Worm (Caenorhabditis elegans): ENCODE data around the gene M01F1.4.

- TF ChIP-seq unc-39 (tag; optimal IDR thresholded peaks at IDR 0.05), result no peak
- no peak for TF ChIP-seq nhr-25 (tag; optimal IDR thresholded peaks at IDR 0.05)
- no peak for TF ChIP-seq elt-3 (tag; optimal IDR thresholded peaks at IDR 0.05)
Observed at ce11 chrIII:3461403-3461802, 48.4 kb downstream of the M01F1.4 start, which contains the start of gene pph-6.

Measured in whole organism, L2 larva.